Worm (Caenorhabditis elegans) whole organism, L1 larva: Measurements from ENCODE around the gene pap-2.

Source experiments
- C16A3.4 ChIP-seq: fragments of 150-350 bp; optimal IDR thresholded peaks from 2 replicates; lab custom pipeline; 2014; ENCODE audit warnings: missing biosample characterization, missing genetic modification characterization
- C34B4.2 ChIP-seq: sonication (generic microtip); optimal IDR thresholded peaks from 2 replicates; lab custom pipeline; 2017; ENCODE audit warnings: mild to moderate bottlenecking, missing genetic modification characterization, missing compliant biosample characterization
- Y116A8C.19 ChIP-seq: sonication (generic microtip); optimal IDR thresholded peaks from 2 replicates; lab custom pipeline; 2016; ENCODE audit warnings: missing compliant biosample characterization, missing genetic modification characterization, borderline replicate concordance
- aly-2 ChIP-seq: fragments of 150-350 bp; optimal IDR thresholded peaks from 2 replicates; lab custom pipeline; 2014; ENCODE audit warnings: missing biosample characterization, missing genetic modification characterization
- blmp-1 ChIP-seq: fragments of 150-350 bp; optimal IDR thresholded peaks from 2 replicates; lab custom pipeline; 2014; ENCODE audit warnings: missing biosample characterization, missing genetic modification characterization
- ceh-63 ChIP-seq: fragments of 200-800 bp; sonication (Bioruptor generic); optimal IDR thresholded peaks from 2 replicates; lab custom pipeline; 2018; ENCODE audit warnings: mild to moderate bottlenecking, missing genetic modification characterization, missing compliant biosample characterization
- ces-1 ChIP-seq: fragments of 150-350 bp; optimal IDR thresholded peaks from 2 replicates; lab custom pipeline; 2014; ENCODE audit warnings: missing biosample characterization, missing genetic modification reagents, missing genetic modification characterization
- efl-1 ChIP-seq, 4 experiments: fragments of 150-350 bp; optimal IDR thresholded peaks in 3 of 4; peaks in 1 of 4; 1 replicate in 1 of 4; 2 replicates in 3 of 4; lab custom pipeline; 2014; ENCODE audit warnings: missing biosample characterization in 2 of 4, missing genetic modification characterization in 2 of 4, missing genetic modification reagents in 2 of 4
- egl-27 ChIP-seq, 2 experiments: fragments of 150-350 bp in 1 of 2; sonication (generic microtip); optimal IDR thresholded peaks; 3 replicates each; lab custom pipeline; 2017 to 2018; ENCODE audit warnings: missing biosample characterization in 2 of 2, missing genetic modification characterization in 2 of 2, missing genetic modification reagents in 2 of 2
- elt-2 ChIP-seq: sonication (generic microtip); optimal IDR thresholded peaks from 2 replicates; lab custom pipeline; 2016; ENCODE audit warnings: missing genetic modification characterization, mild to moderate bottlenecking, inconsistent platforms, missing compliant biosample characterization, missing genetic modification reagents
- elt-3 ChIP-seq, 6 experiments: fragments of 150-350 bp in 1 of 6; sonication (generic microtip); optimal IDR thresholded peaks; 2 replicates each; lab custom pipeline; 2017 to 2018; ENCODE audit warnings: missing biosample characterization in 6 of 6, missing genetic modification characterization in 6 of 6, inconsistent platforms in 1 of 6
- fos-1 ChIP-seq: fragments of 150-350 bp; optimal IDR thresholded peaks from 2 replicates; lab custom pipeline; 2014; ENCODE audit warnings: missing biosample characterization, missing genetic modification characterization
- grh-1 ChIP-seq: fragments of 200-800 bp; sonication (Bioruptor generic); IDR thresholded peaks from 2 replicates; pipeline ENCODE4 v1.3.6; 2022; ENCODE audit warnings: missing genetic modification reagents, missing genetic modification characterization, missing compliant biosample characterization
- hlh-17 ChIP-seq: fragments of 200-800 bp; sonication (Bioruptor generic); optimal IDR thresholded peaks from 2 replicates; lab custom pipeline; 2018; ENCODE audit warnings: missing genetic modification characterization, mild to moderate bottlenecking, missing compliant biosample characterization, moderate library complexity, borderline replicate concordance
- isw-1 ChIP-seq: fragments of 200-800 bp; sonication (Bioruptor generic); IDR thresholded peaks from 2 replicates; pipeline ENCODE4 v1.3.6; 2022; ENCODE audit warnings: missing genetic modification characterization, missing compliant biosample characterization
- lin-13 ChIP-seq: fragments of 150-350 bp; optimal IDR thresholded peaks from 2 replicates; lab custom pipeline; 2014; ENCODE audit warnings: missing biosample characterization, missing genetic modification reagents, missing genetic modification characterization
- lin-14 ChIP-seq: fragments of 200-800 bp; sonication (Bioruptor generic); optimal IDR thresholded peaks from 2 replicates; lab custom pipeline; 2018; ENCODE audit warnings: mild to moderate bottlenecking, missing genetic modification characterization, moderate library complexity, missing compliant biosample characterization
- lin-15B ChIP-seq: fragments of 150-350 bp; sonication (generic microtip); optimal IDR thresholded peaks from 3 replicates; lab custom pipeline; 2014; ENCODE audit warnings: missing biosample characterization, missing genetic modification characterization
- lin-35 ChIP-seq, 2 experiments: fragments of 150-350 bp; optimal IDR thresholded peaks; 2 replicates each; lab custom pipeline; 2014; ENCODE audit warnings: missing biosample characterization in 2 of 2, missing genetic modification characterization in 2 of 2, missing genetic modification reagents in 2 of 2
- lin-39 ChIP-seq: fragments of 150-350 bp; optimal IDR thresholded peaks from 2 replicates; lab custom pipeline; 2014; ENCODE audit warnings: missing biosample characterization, missing genetic modification reagents, missing genetic modification characterization
- lsy-2 ChIP-seq, 2 experiments: fragments of 150-350 bp; optimal IDR thresholded peaks; 2 replicates each; lab custom pipeline; 2014; ENCODE audit warnings: missing biosample characterization in 2 of 2, missing genetic modification characterization in 2 of 2
- mdl-1 ChIP-seq, 2 experiments: fragments of 150-350 bp; optimal IDR thresholded peaks; 2 replicates each; lab custom pipeline; 2014 to 2017; ENCODE audit warnings: missing biosample characterization in 2 of 2, missing genetic modification characterization in 2 of 2, inconsistent platforms in 1 of 2
- mep-1 ChIP-seq: fragments of 150-350 bp; optimal IDR thresholded peaks from 2 replicates; lab custom pipeline; 2014; ENCODE audit warnings: missing biosample characterization, missing genetic modification characterization
- nhr-11 ChIP-seq: fragments of 150-350 bp; optimal IDR thresholded peaks from 2 replicates; lab custom pipeline; 2014; ENCODE audit warnings: missing biosample characterization, missing genetic modification characterization
- nhr-12 ChIP-seq: sonication (generic microtip); optimal IDR thresholded peaks from 2 replicates; lab custom pipeline; 2017; ENCODE audit warnings: missing biosample characterization, missing genetic modification characterization
- nhr-19 ChIP-seq: fragments of 200-800 bp; sonication (Bioruptor generic); conservative IDR thresholded peaks from 2 replicates; pipeline ENCODE4 v1.3.6; 2022; ENCODE audit warnings: missing genetic modification characterization, missing compliant biosample characterization
- nhr-20 ChIP-seq: sonication (generic microtip); optimal IDR thresholded peaks from 2 replicates; lab custom pipeline; 2016; ENCODE audit warnings: mild to moderate bottlenecking, missing genetic modification characterization, missing compliant biosample characterization
- nhr-47 ChIP-seq: sonication (generic microtip); optimal IDR thresholded peaks from 2 replicates; lab custom pipeline; 2016; ENCODE audit warnings: mild to moderate bottlenecking, missing genetic modification characterization, moderate library complexity, missing compliant biosample characterization
- nhr-71 ChIP-seq: sonication (generic microtip); optimal IDR thresholded peaks from 2 replicates; lab custom pipeline; 2016; ENCODE audit warnings: mild to moderate bottlenecking, missing genetic modification characterization, moderate library complexity, missing compliant biosample characterization
- nhr-77 ChIP-seq: fragments of 150-350 bp; optimal IDR thresholded peaks from 2 replicates; lab custom pipeline; 2014; ENCODE audit warnings: missing biosample characterization, missing genetic modification characterization
- nhr-85 ChIP-seq: sonication (generic microtip); peaks from one replicate; lab custom pipeline; 2016; ENCODE audit warnings: missing genetic modification characterization, inconsistent platforms, missing compliant biosample characterization
- nhr-90 ChIP-seq: sonication (generic microtip); optimal IDR thresholded peaks from 2 replicates; lab custom pipeline; 2016; ENCODE audit warnings: mild to moderate bottlenecking, missing genetic modification characterization, missing compliant biosample characterization; ENCODE audit not compliant: poor library complexity
- rnt-1 ChIP-seq: sonication (generic microtip); optimal IDR thresholded peaks from 2 replicates; lab custom pipeline; 2016; ENCODE audit warnings: mild to moderate bottlenecking, missing genetic modification characterization, moderate library complexity, missing compliant biosample characterization
- skn-1 ChIP-seq: fragments of 150-350 bp; optimal IDR thresholded peaks from 2 replicates; lab custom pipeline; 2014; ENCODE audit warnings: missing biosample characterization, missing genetic modification characterization
- snu-23 ChIP-seq: sonication (generic microtip); optimal IDR thresholded peaks from 2 replicates; lab custom pipeline; 2016; ENCODE audit warnings: missing genetic modification characterization, missing compliant biosample characterization
- sox-4 ChIP-seq: sonication (generic microtip); optimal IDR thresholded peaks from 2 replicates; lab custom pipeline; 2016; ENCODE audit warnings: missing genetic modification characterization, missing compliant biosample characterization
- swsn-7 ChIP-seq: sonication (generic microtip); optimal IDR thresholded peaks from 2 replicates; lab custom pipeline; 2016; ENCODE audit warnings: missing genetic modification characterization, missing compliant biosample characterization
- tbx-2 ChIP-seq: sonication (generic microtip); optimal IDR thresholded peaks from 2 replicates; lab custom pipeline; 2016; ENCODE audit warnings: missing genetic modification characterization, missing compliant biosample characterization
- unc-130 ChIP-seq: fragments of 150-350 bp; optimal IDR thresholded peaks from 2 replicates; lab custom pipeline; 2017; ENCODE audit warnings: missing biosample characterization, missing genetic modification characterization, inconsistent platforms
- unc-86 ChIP-seq: sonication (generic microtip); optimal IDR thresholded peaks from 2 replicates; lab custom pipeline; 2016; ENCODE audit warnings: missing genetic modification characterization, missing compliant biosample characterization
- vab-15 ChIP-seq: sonication (generic microtip); optimal IDR thresholded peaks from 2 replicates; lab custom pipeline; 2017; ENCODE audit warnings: missing genotype, mild to moderate bottlenecking, missing genetic modification characterization, missing compliant biosample characterization
- zip-4 ChIP-seq: fragments of 200-800 bp; sonication (Bioruptor generic); optimal IDR thresholded peaks from 2 replicates; lab custom pipeline; 2018; ENCODE audit warnings: mild to moderate bottlenecking, missing genetic modification characterization, moderate library complexity, missing compliant biosample characterization

pap-2 gene

DNA sequence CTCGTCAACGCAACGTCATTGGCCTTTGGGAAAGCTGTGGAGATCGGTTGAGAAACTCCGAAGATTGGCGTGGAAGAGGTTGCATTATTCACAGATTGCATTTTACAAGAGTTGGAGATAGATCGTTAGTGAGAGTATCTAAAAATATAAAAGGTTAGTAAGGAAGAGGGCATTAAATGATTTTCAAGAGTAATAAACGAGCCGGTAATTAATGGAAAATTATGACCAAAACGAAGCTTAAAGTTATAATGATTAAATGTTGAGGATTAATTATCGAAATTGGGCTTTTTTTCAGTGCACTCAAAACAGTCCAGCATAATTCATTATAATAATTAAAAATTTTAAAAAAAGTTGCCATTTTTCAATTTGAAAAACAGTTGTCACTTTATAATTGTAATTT lies at the start of gene pap-2:
Gene pap-2, minus strand, starts transcription at position 101 of the 400 bp plus-strand sequence.
- no peak for TF ChIP-seq vab-15 (tag; lab: Kevin White, UChicago)
- TF ChIP-seq mep-1 (tag; lab: Kevin White, UChicago), result no peak
- TF ChIP-seq ceh-63 (GFP tag; lab: Kevin White, UChicago), result no peak
- no peak for TF ChIP-seq lin-15B (tag; lab: Kevin White, UChicago)
- TF ChIP-seq swsn-7, result no peak
- no peak for TF ChIP-seq skn-1 (tag; lab: Kevin White, UChicago)
- no peak for TF ChIP-seq ces-1
- TF ChIP-seq snu-23 (GFP tag; lab: Kevin White, UChicago), result no peak

ce11 chrII:9658915-9659314 lies 49.7 kb upstream of the pap-2 start, which contains the start of gene ZK1320.2:
Gene ZK1320.2, minus strand, starts transcription at chrII:9659002.
- TF ChIP-seq C34B4.2 (tag; lab: Kevin White, UChicago) (no peak), Y116A8C.19 (tag; lab: Kevin White, UChicago) (no peak), elt-2 (tag; lab: Kevin White, UChicago) (peak; percentile 26)

ce11 chrII:9656210-9656755 lies 47.1 kb upstream of the pap-2 start, which contains the start of gene gstk-1:
Gene gstk-1, plus strand, starts transcription at chrII:9656705.
- TF ChIP-seq nhr-19 (GFP tag; lab: Robert Waterston, UW) (0 out of 2 replicates have a peak, but pooled peaks have one; percentile 13), nhr-47 (tag; lab: Kevin White, UChicago) (peak; percentile 39), grh-1 (GFP tag; lab: Robert Waterston, UW) (peak; percentile 31; the same call in 1 of the 2 replicates), blmp-1 (tag; lab: Kevin White, UChicago) (peak; percentile 31), unc-130 (tag; lab: Kevin White, UChicago) (no peak), egl-27 (tag; optimal IDR thresholded peaks at IDR 0.05; lab: Kevin White, UChicago) (no peak), tbx-2 (tag; lab: Kevin White, UChicago) (peak; percentile 9), mdl-1 (tag; optimal IDR thresholded peaks at IDR 0.05; lab: Kevin White, UChicago) (peak in 1 of 2 experiments; percentile 67), lin-35 (GFP tag; optimal IDR thresholded peaks at IDR 0.05; lab: Kevin White, UChicago) (peak in 1 of 2 experiments; percentile 70), lin-39 (tag; lab: Kevin White, UChicago) (no peak), isw-1 (GFP tag; lab: Robert Waterston, UW) (no peak), lin-14 (GFP tag; lab: Kevin White, UChicago) (peak; percentile 10), nhr-77 (tag; lab: Kevin White, UChicago) (no peak), hlh-17 (no peak), C16A3.4 (tag; lab: Kevin White, UChicago) (peak; percentile 11), nhr-90 (tag; lab: Kevin White, UChicago) (peak; percentile 61), zip-4 (GFP tag; lab: Kevin White, UChicago) (no peak), nhr-20 (tag; lab: Kevin White, UChicago) (peak; percentile 94), sox-4 (tag; lab: Kevin White, UChicago) (no peak), snu-23 (GFP tag; lab: Kevin White, UChicago) (peak; percentile 13), fos-1 (no peak), elt-3 (tag; optimal IDR thresholded peaks at IDR 0.05; lab: Kevin White, UChicago) (peak in 2 of 6 experiments; percentile 44 to 67), elt-2 (tag; lab: Kevin White, UChicago) (peak; percentile 68), nhr-85 (tag; lab: Kevin White, UChicago) (peak; percentile 78), unc-86 (tag; lab: Kevin White, UChicago) (no peak), efl-1 (optimal IDR thresholded peaks at IDR 0.05; lab: Kevin White, UChicago) (peak in 1 of 2 experiments; percentile 13), efl-1 (GFP tag; optimal IDR thresholded peaks at IDR 0.05 in 1 of 2; lab: Kevin White, UChicago) (no peak), lsy-2 (tag; optimal IDR thresholded peaks at IDR 0.05; lab: Kevin White, UChicago) (peak in 1 of 2 experiments; percentile 2), nhr-11 (tag; lab: Kevin White, UChicago) (peak; percentile 13), lin-13 (GFP tag; lab: Kevin White, UChicago) (no peak), vab-15 (tag; lab: Kevin White, UChicago) (no peak), nhr-12 (tag; lab: Kevin White, UChicago) (no peak), aly-2 (tag; lab: Kevin White, UChicago) (no peak), nhr-71 (tag; lab: Kevin White, UChicago) (peak; percentile 57), rnt-1 (tag; lab: Kevin White, UChicago) (peak; percentile 23)
